Worm (Caenorhabditis elegans) whole organism, late embryonic: ENCODE measurements around the gene sbds-1.

Source experiments
- F13H6.1 ChIP-seq: sonication (generic microtip); optimal IDR thresholded peaks from 2 replicates; lab custom pipeline; 2016; ENCODE audit warnings: missing genetic modification characterization, missing compliant biosample characterization
- K09A11.1 ChIP-seq: sonication (generic microtip); optimal IDR thresholded peaks from 2 replicates; lab custom pipeline; 2017; ENCODE audit warnings: antibody characterized with exemption, mild to moderate bottlenecking, missing genetic modification characterization, missing compliant biosample characterization; ENCODE audit not compliant: insufficient read depth
- Y22D7AL.16 ChIP-seq: sonication (generic microtip); optimal IDR thresholded peaks from 2 replicates; lab custom pipeline; 2016; ENCODE audit warnings: missing genetic modification characterization, missing compliant biosample characterization
- ama-1 ChIP-seq: fragments of 150-350 bp; optimal IDR thresholded peaks from 2 replicates; lab custom pipeline; 2014
- ceh-18 ChIP-seq: sonication (generic microtip); optimal IDR thresholded peaks from 2 replicates; lab custom pipeline; 2016; ENCODE audit warnings: missing genetic modification characterization, missing compliant biosample characterization
- ceh-19 ChIP-seq: fragments of 200-800 bp; sonication (Bioruptor generic); optimal IDR thresholded peaks from 2 replicates; lab custom pipeline; 2018; ENCODE audit warnings: mild to moderate bottlenecking, missing genetic modification characterization, missing compliant biosample characterization
- ceh-22 ChIP-seq: sonication (generic microtip); optimal IDR thresholded peaks from 2 replicates; lab custom pipeline; 2017; ENCODE audit warnings: missing biosample characterization, missing genetic modification characterization
- ceh-45 ChIP-seq: fragments of 200-800 bp; sonication (Bioruptor generic); IDR thresholded peaks from 2 replicates; pipeline ENCODE4 v1.3.6; 2022; ENCODE audit warnings: missing genetic modification reagents, missing genetic modification characterization, missing compliant biosample characterization
- che-1 ChIP-seq: sonication (generic microtip); optimal IDR thresholded peaks from 2 replicates; lab custom pipeline; 2016; ENCODE audit warnings: mild to moderate bottlenecking, missing genetic modification characterization, missing compliant biosample characterization
- elt-2 ChIP-seq: sonication (generic microtip); optimal IDR thresholded peaks from 2 replicates; lab custom pipeline; 2016; ENCODE audit warnings: missing genetic modification reagents, missing genetic modification characterization, missing compliant biosample characterization
- elt-4 ChIP-seq: sonication (generic microtip); optimal IDR thresholded peaks from 2 replicates; lab custom pipeline; 2016; ENCODE audit warnings: missing genetic modification characterization, missing compliant biosample characterization
- ets-4 ChIP-seq: sonication (generic microtip); optimal IDR thresholded peaks from 2 replicates; lab custom pipeline; 2016; ENCODE audit warnings: missing genetic modification characterization, missing compliant biosample characterization
- fax-1 ChIP-seq: sonication (generic microtip); optimal IDR thresholded peaks from 2 replicates; lab custom pipeline; 2016; ENCODE audit warnings: missing genotype, missing genetic modification characterization, missing compliant biosample characterization
- fkh-10 ChIP-seq: fragments of 150-350 bp; optimal IDR thresholded peaks from 2 replicates; lab custom pipeline; 2014; ENCODE audit warnings: missing biosample characterization, missing genetic modification reagents, missing genetic modification characterization
- gmeb-2 ChIP-seq: sonication (generic microtip); optimal IDR thresholded peaks from 2 replicates; lab custom pipeline; 2016; ENCODE audit warnings: missing genetic modification characterization, inconsistent platforms, missing compliant biosample characterization
- hlh-13 ChIP-seq: fragments of 200-800 bp; sonication (Bioruptor generic); optimal IDR thresholded peaks from 2 replicates; lab custom pipeline; 2018; ENCODE audit warnings: mild to moderate bottlenecking, missing genetic modification characterization, missing compliant biosample characterization
- madf-2 ChIP-seq: sonication (generic microtip); optimal IDR thresholded peaks from 2 replicates; lab custom pipeline; 2017; ENCODE audit warnings: missing genetic modification characterization, missing compliant biosample characterization
- nhr-11 ChIP-seq: fragments of 150-350 bp; optimal IDR thresholded peaks from 2 replicates; lab custom pipeline; 2014; ENCODE audit warnings: missing biosample characterization, missing genetic modification characterization
- odd-2 ChIP-seq: sonication (generic microtip); optimal IDR thresholded peaks from 2 replicates; lab custom pipeline; 2017; ENCODE audit warnings: antibody characterized with exemption, mild to moderate bottlenecking, missing genetic modification characterization, missing compliant biosample characterization
- pat-9 ChIP-seq: fragments of 200-800 bp; sonication (Bioruptor generic); optimal IDR thresholded peaks from 2 replicates; lab custom pipeline; 2018; ENCODE audit warnings: mild to moderate bottlenecking, missing genetic modification characterization, moderate library complexity, missing compliant biosample characterization
- pax-1 ChIP-seq: fragments of 150-350 bp; optimal IDR thresholded peaks from 2 replicates; lab custom pipeline; 2014; ENCODE audit warnings: missing biosample characterization, missing genetic modification characterization
- pros-1 ChIP-seq: fragments of 150-350 bp; optimal IDR thresholded peaks from 2 replicates; lab custom pipeline; 2014; ENCODE audit warnings: missing biosample characterization, missing genetic modification reagents, missing genetic modification characterization
- sdc-2 ChIP-seq: sonication (generic microtip); optimal IDR thresholded peaks from 2 replicates; lab custom pipeline; 2016; ENCODE audit warnings: missing genotype, missing genetic modification characterization, missing compliant biosample characterization
- syd-9 ChIP-seq: sonication (generic microtip); optimal IDR thresholded peaks from 2 replicates; lab custom pipeline; 2016; ENCODE audit warnings: mild to moderate bottlenecking, missing genetic modification characterization, moderate library complexity, missing compliant biosample characterization
- tbx-7 ChIP-seq: sonication (generic microtip); optimal IDR thresholded peaks from 2 replicates; lab custom pipeline; 2016; ENCODE audit warnings: missing genotype, missing genetic modification characterization, missing compliant biosample characterization
- ttx-3 ChIP-seq: sonication (generic microtip); optimal IDR thresholded peaks from 2 replicates; lab custom pipeline; 2016; ENCODE audit warnings: missing genetic modification reagents, missing genetic modification characterization, missing compliant biosample characterization
- unc-42 ChIP-seq: sonication (generic microtip); optimal IDR thresholded peaks from 2 replicates; lab custom pipeline; 2016; ENCODE audit warnings: missing genotype, missing genetic modification characterization, missing compliant biosample characterization
- unc-86 ChIP-seq: sonication (generic microtip); optimal IDR thresholded peaks from 2 replicates; lab custom pipeline; 2016; ENCODE audit warnings: missing genetic modification characterization, missing compliant biosample characterization

sbds-1 gene

ce11 chrIII:614447-614846 is 23.8 kb downstream of the sbds-1 start, which contains the start of gene T19C3.3:
Gene T19C3.3 (minus strand): TSS chrIII:614547.
- TF ChIP-seq che-1 (tag; lab: Kevin White, UChicago), result no peak
- peak; percentile 10 for TF ChIP-seq unc-42 (tag; lab: Kevin White, UChicago)
- TF ChIP-seq Y22D7AL.16 (tag; lab: Kevin White, UChicago), result no peak
- TF ChIP-seq K09A11.1, result no peak

- TF ChIP-seq tbx-7 (tag; lab: Kevin White, UChicago) (no peak), unc-42 (tag; lab: Kevin White, UChicago) (peak; percentile 77)
- TF ChIP-seq, all 69 proteins: peak for 1
Observed at ce11 chrIII:612759-613158, 25.5 kb downstream of the sbds-1 start.

ce11 chrIII:611900-612299 is 26.3 kb downstream of the sbds-1 start:
- TF ChIP-seq Y22D7AL.16 (tag; lab: Kevin White, UChicago) (no peak), fax-1 (tag; lab: Kevin White, UChicago) (no peak), unc-42 (tag; lab: Kevin White, UChicago) (peak; percentile 96)
- TF ChIP-seq, all 69 proteins: peak for 1

ce11 chrIII:609549-609948 is 28.7 kb downstream of the sbds-1 start, which contains the start of gene best-17:
Gene best-17 (minus strand): TSS chrIII:609649.
- no peak for TF ChIP-seq elt-2 (tag; lab: Kevin White, UChicago)
- TF ChIP-seq ama-1 (lab: Kevin White, UChicago), result no peak
- TF ChIP-seq ceh-22 (tag; lab: Kevin White, UChicago), result no peak
- no peak for TF ChIP-seq F13H6.1 (tag; lab: Kevin White, UChicago)
- no peak for TF ChIP-seq elt-4 (tag; lab: Kevin White, UChicago)
- no peak for TF ChIP-seq ceh-19 (GFP tag; lab: Kevin White, UChicago)
- no peak for TF ChIP-seq fkh-10
- no peak for TF ChIP-seq K09A11.1
- no peak for TF ChIP-seq ceh-45
- TF ChIP-seq ttx-3 (tag; lab: Kevin White, UChicago), result no peak
- no peak for TF ChIP-seq ceh-18 (tag; lab: Kevin White, UChicago)
- TF ChIP-seq pat-9, result no peak

ce11 chrIII:605415-606054 is 32.7 kb downstream of the sbds-1 start, which contains the start of the genes Y55B1AR.4 and ttr-7:
Gene Y55B1AR.4 (minus strand): TSS chrIII:605515.
Gene ttr-7 (plus strand): TSS chrIII:606004.
- TF ChIP-seq odd-2 (tag; lab: Kevin White, UChicago), result no peak
- TF ChIP-seq pros-1 (tag; lab: Kevin White, UChicago), result no peak
- no peak for TF ChIP-seq nhr-11 (tag; lab: Kevin White, UChicago)
- no peak for TF ChIP-seq hlh-13 (GFP tag; lab: Kevin White, UChicago)
- no peak for TF ChIP-seq unc-86
- no peak for TF ChIP-seq pax-1 (tag; lab: Kevin White, UChicago)
- TF ChIP-seq gmeb-2 (tag; lab: Kevin White, UChicago), result no peak
- TF ChIP-seq fkh-10, result no peak

- TF ChIP-seq sdc-2 (tag; lab: Kevin White, UChicago), result no peak
- no peak for TF ChIP-seq syd-9 (tag; lab: Kevin White, UChicago)
- TF ChIP-seq madf-2 (tag; lab: Kevin White, UChicago), result no peak
- no peak for TF ChIP-seq fkh-10
- TF ChIP-seq hlh-13 (GFP tag; lab: Kevin White, UChicago), result no peak
- TF ChIP-seq odd-2 (tag; lab: Kevin White, UChicago), result no peak
- peak; percentile 55 for TF ChIP-seq elt-2 (tag; lab: Kevin White, UChicago)
- no peak for TF ChIP-seq ets-4 (tag; lab: Kevin White, UChicago)
Observed at ce11 chrIII:600316-600932, 37.8 kb downstream of the sbds-1 start, which contains the start of gene lec-6. Gene lec-6 (minus strand): TSS chrIII:600366.
